Worm (Caenorhabditis elegans): ENCODE measurements around the gene F58H1.3.

The F58H1.3 gene

DNA sequence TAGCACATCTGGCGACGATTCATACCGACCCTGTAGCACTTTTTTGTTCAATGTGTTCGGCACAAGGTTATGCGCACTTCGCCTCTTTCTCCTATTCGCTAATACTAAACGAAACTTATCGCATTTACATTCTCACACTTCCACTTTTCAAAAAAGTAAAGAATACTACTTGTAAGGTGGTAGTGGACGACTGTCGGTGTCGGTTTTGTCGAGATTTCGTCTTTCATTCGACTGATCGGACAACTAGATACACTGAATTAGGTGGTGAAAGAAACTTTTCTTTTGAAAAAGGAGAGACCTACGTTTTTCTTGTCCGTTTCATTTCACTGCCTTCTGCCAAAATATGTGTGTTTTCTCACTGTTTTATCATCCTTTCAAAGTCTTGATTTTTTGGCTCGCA lies 36.2 kb upstream of the F58H1.3 start:
- TF ChIP-seq mel-28 (tag; optimal IDR thresholded peaks at IDR 0.05; ENCODE audit: borderline replicate concordance) (no peak), mes-4 (tag; optimal IDR thresholded peaks at IDR 0.05) (no peak), ekl-4 (GFP tag; IDR thresholded peaks at IDR 0.05) (no peak)

DNA sequence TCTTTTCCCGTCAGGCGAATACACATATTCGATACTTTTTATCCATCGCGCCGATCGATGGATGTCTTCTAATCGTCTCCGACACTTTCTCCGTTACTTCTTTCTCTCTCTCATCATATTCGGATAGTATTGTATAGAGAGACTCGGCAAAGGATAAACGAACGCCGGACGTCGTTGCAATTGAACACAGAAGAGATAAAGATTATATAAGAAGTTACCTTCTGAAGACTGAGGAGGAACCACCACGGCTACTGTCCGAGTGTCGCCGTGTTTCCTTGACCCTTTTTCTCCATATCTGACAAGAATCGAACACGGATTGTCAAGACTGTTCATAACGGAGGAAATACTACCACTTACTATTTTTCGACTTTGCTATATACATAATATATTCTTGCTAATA lies 34.6 kb upstream of the F58H1.3 start, which contains the start of gene sma-1:
Gene sma-1, plus strand, starts transcription at position 301 of the 400 bp plus-strand sequence.
- no peak for TF ChIP-seq Y79H2A.3 (GFP tag; conservative IDR thresholded peaks at IDR 0.05)
- TF ChIP-seq hrde-1 (tag; optimal IDR thresholded peaks at IDR 0.05; ENCODE audit: borderline replicate concordance), result no peak
- no peak for TF ChIP-seq B0035.1 (tag; optimal IDR thresholded peaks at IDR 0.05)
- TF ChIP-seq madf-10 (tag; optimal IDR thresholded peaks at IDR 0.05), result no peak
- no peak for TF ChIP-seq him-1 (tag; optimal IDR thresholded peaks at IDR 0.05)
- TF ChIP-seq F52B5.7 (tag; optimal IDR thresholded peaks at IDR 0.05), result no peak
- no peak for TF ChIP-seq D2030.7 (GFP tag; IDR thresholded peaks at IDR 0.05)
- TF ChIP-seq ceh-91 (GFP tag; IDR thresholded peaks at IDR 0.05), result no peak
- TF ChIP-seq somi-1 (GFP tag; optimal IDR thresholded peaks at IDR 0.05), result no peak
- no peak for TF ChIP-seq Y95B8A.8 (GFP tag; IDR thresholded peaks at IDR 0.05)
- TF ChIP-seq pbrm-1 (GFP tag; IDR thresholded peaks at IDR 0.05), result no peak
- TF ChIP-seq sea-2 (GFP tag; IDR thresholded peaks at IDR 0.05), result no peak
- TF ChIP-seq zim-3 (tag; optimal IDR thresholded peaks at IDR 0.05), result no peak

DNA sequence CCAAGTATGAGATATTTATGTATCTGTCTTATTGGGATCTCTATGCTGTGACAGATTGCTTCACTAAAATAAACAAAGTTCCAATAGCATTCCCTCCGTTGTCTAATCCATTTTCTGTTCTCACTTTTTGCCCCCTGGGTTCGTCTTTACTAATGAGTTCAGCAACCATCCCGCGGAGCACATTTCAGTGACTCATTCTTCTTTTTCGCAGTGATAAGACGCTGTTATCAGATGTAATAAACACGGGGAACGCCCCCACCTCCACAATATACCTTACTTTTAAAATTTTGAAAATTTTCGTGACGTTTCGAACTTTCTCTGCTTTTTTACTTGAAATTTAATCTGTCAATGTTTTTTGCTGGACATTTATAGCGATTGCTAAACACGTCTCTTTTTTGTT lies 33.7 kb upstream of the F58H1.3 start:
- TF ChIP-seq snpc-3.4 (tag; optimal IDR thresholded peaks at IDR 0.05) (no peak), nhr-80 (tag; optimal IDR thresholded peaks at IDR 0.05) (peak; percentile 67), D2030.7 (GFP tag; IDR thresholded peaks at IDR 0.05) (no peak)

DNA sequence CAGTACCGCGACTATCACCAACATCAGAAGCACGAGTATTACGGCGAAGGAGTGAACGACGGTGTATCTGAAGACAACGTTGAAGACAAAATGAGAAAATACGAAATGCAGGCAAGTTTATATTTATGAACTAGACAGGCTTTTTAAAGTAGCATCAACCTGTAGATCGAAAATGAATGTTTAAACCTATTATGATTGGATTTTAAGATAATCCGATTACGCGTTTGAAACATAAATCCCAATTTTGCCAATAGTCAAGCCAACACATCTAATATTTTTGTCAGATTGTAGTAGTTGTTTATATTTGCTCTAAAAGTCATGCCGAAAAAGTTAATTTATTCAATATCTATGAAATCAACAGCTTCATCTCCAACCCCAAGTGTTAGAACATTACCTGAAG lies 32.5 kb upstream of the F58H1.3 start:
- TF ChIP-seq fkh-3 (tag; optimal IDR thresholded peaks at IDR 0.05) (no peak), pbrm-1 (GFP tag; IDR thresholded peaks at IDR 0.05) (no peak), tlf-1 (GFP tag; optimal IDR thresholded peaks at IDR 0.05) (no peak)

DNA sequence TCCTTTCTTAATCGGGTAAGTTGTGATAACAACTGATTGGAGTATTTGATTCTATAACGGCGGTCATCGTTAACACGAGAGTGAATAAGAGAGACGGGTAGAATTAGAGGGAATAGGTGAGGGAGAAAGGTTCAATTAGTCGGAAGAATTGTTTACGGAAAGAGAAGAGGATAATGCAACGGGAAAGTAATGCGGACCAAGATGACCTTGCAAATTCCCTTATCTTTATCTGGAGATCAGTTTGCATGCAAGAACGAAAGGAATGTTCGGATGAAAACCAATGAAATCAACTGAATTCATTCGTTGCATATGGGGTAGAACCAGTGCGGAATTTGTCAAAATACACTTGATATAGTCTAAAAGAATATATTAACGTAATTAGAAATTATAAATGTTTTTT lies 31.6 kb upstream of the F58H1.3 start:
- no peak for TF ChIP-seq lin-54 (GFP tag; optimal IDR thresholded peaks at IDR 0.05)
- TF ChIP-seq ceh-27 (GFP tag; optimal IDR thresholded peaks at IDR 0.05), result no peak
- TF ChIP-seq ceh-91 (GFP tag; IDR thresholded peaks at IDR 0.05), result no peak
- TF ChIP-seq F39B2.1 (GFP tag; IDR thresholded peaks at IDR 0.05), result no peak
- TF ChIP-seq F23B12.7 (tag; optimal IDR thresholded peaks at IDR 0.05; ENCODE audit: insufficient read depth), result no peak
- TF ChIP-seq F37B4.10 (GFP tag; IDR thresholded peaks at IDR 0.05), result no peak
- TF ChIP-seq pbrm-1 (GFP tag; IDR thresholded peaks at IDR 0.05), result no peak
- no peak for TF ChIP-seq madf-6 (GFP tag; IDR thresholded peaks at IDR 0.05)
- no peak for TF ChIP-seq Y53F4B.3 (GFP tag; IDR thresholded peaks at IDR 0.05)
- TF ChIP-seq madf-3 (GFP tag; IDR thresholded peaks at IDR 0.05), result no peak
- no peak for TF ChIP-seq sdz-38 (tag; optimal IDR thresholded peaks at IDR 0.05)
- TF ChIP-seq ztf-26 (tag; optimal IDR thresholded peaks at IDR 0.05), result no peak
- TF ChIP-seq T07F8.4 (tag; optimal IDR thresholded peaks at IDR 0.05), result no peak
- TF ChIP-seq ztf-25 (GFP tag; IDR thresholded peaks at IDR 0.05), result no peak
- TF ChIP-seq ceh-40 (GFP tag; IDR thresholded peaks at IDR 0.05), result no peak
- no peak for TF ChIP-seq ztf-18 (tag; optimal IDR thresholded peaks at IDR 0.05)
